Worm (Caenorhabditis elegans) whole organism, L4/young adult: ENCODE data around the gene M03F4.4.

Source experiments
- W03F9.2 ChIP-seq: fragments of 150-350 bp; optimal IDR thresholded peaks from 2 replicates; lab custom pipeline; 2014; ENCODE audit warnings: missing biosample characterization, missing genetic modification characterization
- dao-5 ChIP-seq: sonication (generic microtip); optimal IDR thresholded peaks from 2 replicates; lab custom pipeline; 2016; ENCODE audit warnings: missing genotype, missing genetic modification characterization, moderate library complexity, missing compliant biosample characterization
- him-1 ChIP-seq: sonication (generic microtip); optimal IDR thresholded peaks from 2 replicates; lab custom pipeline; 2016; ENCODE audit warnings: missing genotype, missing genetic modification reagents, missing genetic modification characterization, missing compliant biosample characterization

The M03F4.4 gene

DNA sequence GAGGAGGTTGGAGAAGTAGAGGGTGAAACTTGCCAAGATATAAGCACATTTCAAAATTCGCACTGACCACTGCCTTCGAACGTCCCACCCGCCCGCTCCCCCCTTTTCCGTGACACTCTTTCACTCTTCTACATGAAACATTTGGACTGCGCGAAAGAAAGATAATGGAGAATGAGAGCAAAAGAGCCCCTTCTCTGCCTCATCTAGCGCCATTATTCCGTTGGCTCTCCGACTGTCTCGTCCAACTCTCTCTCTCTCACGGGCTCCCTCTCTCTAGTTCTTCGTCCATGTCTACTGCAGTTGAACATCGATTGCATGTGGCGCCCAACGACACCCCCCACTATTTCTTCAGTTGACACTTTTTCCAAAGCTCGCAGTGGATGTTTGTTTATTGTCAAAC lies 24.3 kb downstream of the M03F4.4 start:
- TF ChIP-seq W03F9.2 (tag; lab: Kevin White, UChicago): no peak
- TF ChIP-seq dao-5 (tag; lab: Kevin White, UChicago): no peak
- TF ChIP-seq him-1 (tag; lab: Kevin White, UChicago): no peak

DNA sequence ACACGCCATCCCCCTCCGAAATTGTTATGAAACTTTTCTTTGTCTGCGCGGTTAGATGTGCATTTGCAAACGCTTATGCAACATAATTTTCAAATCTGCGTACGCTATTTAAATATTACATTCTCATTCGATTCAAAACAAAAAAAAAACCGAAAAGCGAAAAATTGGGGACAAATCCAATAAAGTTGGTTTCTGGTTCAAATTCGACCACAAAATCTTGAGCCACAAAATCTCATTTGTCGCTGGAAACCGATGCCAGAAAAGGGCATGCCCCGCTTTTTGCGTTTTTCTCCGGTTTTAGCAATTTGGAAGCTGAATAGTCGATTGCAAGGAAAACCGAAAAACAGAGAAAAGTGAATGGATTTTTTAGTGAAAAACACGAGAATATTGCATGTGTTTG lies 25.2 kb downstream of the M03F4.4 start:
- no peak for TF ChIP-seq W03F9.2 (tag; lab: Kevin White, UChicago)
- TF ChIP-seq him-1 (tag; lab: Kevin White, UChicago): no peak
- TF ChIP-seq dao-5 (tag; lab: Kevin White, UChicago): no peak

- TF ChIP-seq W03F9.2 (tag; lab: Kevin White, UChicago): no peak
- TF ChIP-seq him-1 (tag; lab: Kevin White, UChicago): no peak
- no peak for TF ChIP-seq dao-5 (tag; lab: Kevin White, UChicago)
These were observed 27.6 kb downstream of the M03F4.4 start, which contains the start of gene mct-4 for ce11 chrX:4929657-4930056. TSS of gene mct-4 (minus strand) at chrX:4929757.

ce11 chrX:4928118-4928517 lies 29.1 kb downstream of the M03F4.4 start:
- TF ChIP-seq W03F9.2 (tag; lab: Kevin White, UChicago): no peak
- TF ChIP-seq him-1 (tag; lab: Kevin White, UChicago): no peak
- no peak for TF ChIP-seq dao-5 (tag; lab: Kevin White, UChicago)

DNA sequence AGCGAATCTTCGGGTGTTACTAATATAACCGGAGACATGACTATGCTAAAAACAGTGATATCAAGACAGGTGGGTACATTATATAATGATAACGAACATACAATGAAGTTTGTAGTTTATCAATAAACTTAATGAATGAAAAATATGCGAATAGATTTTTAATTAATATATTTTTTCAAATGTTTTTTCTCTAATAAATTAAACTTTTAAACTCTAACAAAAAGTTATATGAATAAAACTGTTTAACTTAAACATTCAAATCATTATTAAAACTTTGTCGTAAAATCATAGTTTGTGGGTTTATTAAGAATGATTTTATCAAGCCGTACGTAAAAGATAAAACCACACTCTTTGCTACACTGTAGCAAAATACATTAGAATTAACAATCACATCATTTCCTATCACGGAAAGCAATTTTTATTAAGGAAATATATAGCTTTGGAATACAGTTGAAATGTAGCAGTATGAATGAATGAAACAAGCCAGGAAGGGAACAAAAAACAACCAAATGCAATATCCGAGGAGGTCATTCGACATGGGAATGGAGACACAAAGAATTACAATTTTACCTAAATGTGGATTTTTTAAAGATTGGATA lies 36.2 kb downstream of the M03F4.4 start, which contains the start of gene K05B2.4:
Gene K05B2.4, minus strand, starts transcription at position 51 of the 599 bp plus-strand sequence.
- TF ChIP-seq him-1 (tag; lab: Kevin White, UChicago) (no peak), dao-5 (tag; lab: Kevin White, UChicago) (no peak), W03F9.2 (tag; lab: Kevin White, UChicago) (no peak)

DNA sequence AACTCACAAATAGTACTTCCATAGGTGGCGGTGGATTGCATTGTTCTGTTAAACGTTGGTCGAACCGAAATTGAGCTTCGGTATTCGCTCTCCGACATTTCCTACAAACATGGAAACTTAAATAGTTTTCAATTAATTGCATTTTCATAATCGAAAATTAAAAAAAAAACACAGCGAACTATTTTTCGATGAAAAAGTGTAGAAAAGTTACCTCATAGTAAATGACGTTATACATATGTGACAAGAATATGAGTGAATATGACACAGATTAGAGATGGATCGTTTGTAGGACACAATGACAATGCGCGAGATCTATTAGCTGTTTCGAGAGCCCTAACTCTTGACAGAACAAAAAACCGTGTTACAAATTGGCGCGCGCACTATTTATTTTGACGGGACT lies 41.3 kb downstream of the M03F4.4 start, which contains the start of gene ifa-4:
Gene ifa-4, minus strand, starts transcription at position 101 of the 400 bp plus-strand sequence.
- TF ChIP-seq him-1 (tag; lab: Kevin White, UChicago) (no peak), dao-5 (tag; lab: Kevin White, UChicago) (no peak), W03F9.2 (tag; lab: Kevin White, UChicago) (no peak)

- no peak for TF ChIP-seq W03F9.2 (tag; lab: Kevin White, UChicago)
- no peak for TF ChIP-seq dao-5 (tag; lab: Kevin White, UChicago)
- no peak for TF ChIP-seq him-1 (tag; lab: Kevin White, UChicago)
These were observed 42.8 kb downstream of the M03F4.4 start for ce11 chrX:4914464-4914863.

ce11 chrX:4911287-4911876 lies 45.8 kb downstream of the M03F4.4 start:
- TF ChIP-seq W03F9.2 (tag; lab: Kevin White, UChicago): no peak
- no peak for TF ChIP-seq dao-5 (tag; lab: Kevin White, UChicago)
- TF ChIP-seq him-1 (tag; lab: Kevin White, UChicago): no peak
